Worm (Caenorhabditis elegans) whole organism, L3 larva: ENCODE data around the gene Y75B12B.10.

Source experiments
- lin-15B ChIP-seq: fragments of 150-350 bp; optimal IDR thresholded peaks from 2 replicates; lab custom pipeline; 2014; ENCODE audit warnings: missing biosample characterization, missing genetic modification characterization
- pha-4 ChIP-seq: fragments of 150-350 bp; optimal IDR thresholded peaks from 2 replicates; lab custom pipeline; 2014; ENCODE audit warnings: missing biosample characterization, missing genetic modification reagents, missing genetic modification characterization
- sea-2 ChIP-seq: fragments of 150-350 bp; sonication (generic microtip); optimal IDR thresholded peaks from 4 replicates; lab custom pipeline; 2014; ENCODE audit warnings: missing biosample characterization, missing genetic modification reagents, missing genetic modification characterization
- snpc-4 ChIP-seq: fragments of 150-350 bp; optimal IDR thresholded peaks from 2 replicates; lab custom pipeline; 2014; ENCODE audit warnings: missing biosample characterization, missing genetic modification characterization
- unc-62 ChIP-seq: fragments of 150-350 bp; sonication (generic microtip); optimal IDR thresholded peaks from 4 replicates; lab custom pipeline; 2014; ENCODE audit warnings: missing biosample characterization, missing genetic modification reagents, missing genetic modification characterization

DNA sequence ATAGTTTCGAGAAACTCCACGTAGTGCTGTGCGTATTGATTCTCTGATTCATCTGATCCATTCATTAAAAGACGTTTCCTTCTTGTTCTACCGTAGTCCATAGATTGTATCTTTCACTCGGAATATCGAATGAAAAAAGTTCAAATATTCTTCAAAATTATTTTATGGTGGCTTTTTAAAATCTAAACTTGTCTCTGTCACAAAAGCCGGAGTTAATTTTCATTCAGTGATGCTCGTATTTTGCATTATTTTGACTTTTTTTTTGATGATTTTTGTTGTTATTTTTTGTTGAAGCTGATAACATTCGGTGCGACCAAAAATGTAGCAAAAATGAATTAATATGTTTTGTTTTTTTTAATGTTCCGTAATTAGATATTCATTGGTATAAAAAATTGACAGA lies 35.8 kb downstream of the Y75B12B.10 start, which contains the start of gene nhr-164:
- TF ChIP-seq snpc-4: no peak
- no peak for TF ChIP-seq sea-2 (GFP tag; lab: Kevin White, UChicago)
- no peak for TF ChIP-seq pha-4
- no peak for TF ChIP-seq unc-62
- no peak for TF ChIP-seq lin-15B (tag; lab: Kevin White, UChicago)
